Worm (Caenorhabditis elegans) whole organism, late embryonic: Measurements from ENCODE around the gene syf-3.

Source experiments
- F13H6.1 ChIP-seq: sonication (generic microtip); optimal IDR thresholded peaks from 2 replicates; lab custom pipeline; 2016; ENCODE audit warnings: missing genetic modification characterization, missing compliant biosample characterization
- ama-1 ChIP-seq: fragments of 150-350 bp; optimal IDR thresholded peaks from 2 replicates; lab custom pipeline; 2014
- ceh-30 ChIP-seq: fragments of 150-350 bp; optimal IDR thresholded peaks from 2 replicates; lab custom pipeline; 2014; ENCODE audit warnings: missing biosample characterization, missing genetic modification characterization
- ceh-31 ChIP-seq: sonication (generic microtip); optimal IDR thresholded peaks from 2 replicates; lab custom pipeline; 2016; ENCODE audit warnings: missing genetic modification characterization, missing compliant biosample characterization
- ceh-45 ChIP-seq: fragments of 200-800 bp; sonication (Bioruptor generic); IDR thresholded peaks from 2 replicates; pipeline ENCODE4 v1.3.6; 2022; ENCODE audit warnings: missing genetic modification reagents, missing genetic modification characterization, missing compliant biosample characterization
- nfya-1 ChIP-seq: sonication (generic microtip); optimal IDR thresholded peaks from 2 replicates; lab custom pipeline; 2017; ENCODE audit warnings: missing genetic modification characterization, mild to moderate bottlenecking, missing compliant biosample characterization, antibody characterized with exemption, moderate library complexity
- odd-2 ChIP-seq: sonication (generic microtip); optimal IDR thresholded peaks from 2 replicates; lab custom pipeline; 2017; ENCODE audit warnings: antibody characterized with exemption, mild to moderate bottlenecking, missing genetic modification characterization, missing compliant biosample characterization
- pat-9 ChIP-seq: fragments of 200-800 bp; sonication (Bioruptor generic); optimal IDR thresholded peaks from 2 replicates; lab custom pipeline; 2018; ENCODE audit warnings: mild to moderate bottlenecking, missing genetic modification characterization, moderate library complexity, missing compliant biosample characterization
- pha-4 ChIP-seq: fragments of 150-350 bp; optimal IDR thresholded peaks from 2 replicates; lab custom pipeline; 2018; ENCODE audit warnings: missing biosample characterization, missing genetic modification reagents, missing genetic modification characterization
- ref-2 ChIP-seq: sonication (generic microtip); optimal IDR thresholded peaks from 2 replicates; lab custom pipeline; 2016; ENCODE audit warnings: missing genetic modification characterization, missing compliant biosample characterization
- syd-9 ChIP-seq: sonication (generic microtip); optimal IDR thresholded peaks from 2 replicates; lab custom pipeline; 2016; ENCODE audit warnings: mild to moderate bottlenecking, missing genetic modification characterization, moderate library complexity, missing compliant biosample characterization
- tbx-2 ChIP-seq: sonication (generic microtip); optimal IDR thresholded peaks from 2 replicates; lab custom pipeline; 2016; ENCODE audit warnings: missing genetic modification characterization, missing compliant biosample characterization
- unc-3 ChIP-seq, 2 experiments: fragments of 200-800 bp in 1 of 2; sonication (Bioruptor generic) in 1 of 2; sonication (generic microtip) in 1 of 2; conservative IDR thresholded peaks in 1 of 2; optimal IDR thresholded peaks in 1 of 2; 2 replicates each; pipeline versions ENCODE4 v1.3.6 to Lab custom; 2016 to 2022; ENCODE audit warnings: missing compliant biosample characterization in 2 of 2, missing genetic modification characterization in 2 of 2, missing genetic modification reagents in 1 of 2
- unc-55 ChIP-seq: sonication (generic microtip); optimal IDR thresholded peaks from 2 replicates; lab custom pipeline; 2017; ENCODE audit warnings: missing biosample characterization, missing genetic modification reagents, missing genetic modification characterization

- TF ChIP-seq syd-9 (tag; lab: Kevin White, UChicago) (no peak), nfya-1 (tag; lab: Kevin White, UChicago) (no peak), ceh-45 (GFP tag; lab: Robert Waterston, UW) (no peak), ref-2 (tag; lab: Kevin White, UChicago) (no peak), pat-9 (tag; lab: Kevin White, UChicago) (no peak), F13H6.1 (tag; lab: Kevin White, UChicago) (no peak), ceh-31 (tag; lab: Kevin White, UChicago) (no peak), ama-1 (lab: Kevin White, UChicago) (no peak), ceh-30 (tag; lab: Kevin White, UChicago) (no peak), unc-55 (GFP tag; lab: Kevin White, UChicago) (no peak), odd-2 (tag; lab: Kevin White, UChicago) (no peak), unc-3 (GFP tag; conservative IDR thresholded peaks at IDR 0.05; lab: Robert Waterston, UW) (no peak), unc-3 (tag; optimal IDR thresholded peaks at IDR 0.05; lab: Kevin White, UChicago) (no peak), tbx-2 (tag; lab: Kevin White, UChicago) (no peak), pha-4 (tag; lab: Kevin White, UChicago) (no peak)
Observed at ce11 chrV:5893015-5893414, 46.8 kb upstream of the syf-3 start, which contains the start of gene C04E6.7.
